Worm (Caenorhabditis elegans): ENCODE measurements around the gene mpz-4.

DNA sequence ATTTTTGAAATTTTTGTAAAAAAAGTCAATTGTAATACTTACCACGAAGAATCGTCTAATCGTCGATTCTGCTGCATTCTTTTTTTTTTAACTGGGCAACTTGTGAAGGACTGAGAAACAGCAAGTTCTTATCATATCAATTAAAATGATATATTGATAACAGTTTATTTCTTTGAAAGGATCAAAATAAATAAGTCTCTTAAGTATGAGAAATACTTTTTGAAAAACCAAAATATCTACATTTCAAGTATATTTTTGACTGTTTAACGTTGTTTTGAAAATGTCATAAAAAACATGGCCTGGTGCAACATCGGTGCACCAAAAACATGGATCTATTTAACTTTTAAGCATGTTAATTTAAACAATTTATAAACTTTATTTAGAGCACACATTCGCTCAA is 29.1 kb upstream of the mpz-4 start, which contains the start of gene Y17G9A.2:
- TF ChIP-seq him-1 (tag; optimal IDR thresholded peaks at IDR 0.05) (no peak), dao-5 (tag; optimal IDR thresholded peaks at IDR 0.05) (no peak), W03F9.2 (tag; optimal IDR thresholded peaks at IDR 0.05) (no peak)

All from whole organism, L4/young adult.